Worm (Caenorhabditis elegans): Measurements from ENCODE around the gene best-7.

DNA sequence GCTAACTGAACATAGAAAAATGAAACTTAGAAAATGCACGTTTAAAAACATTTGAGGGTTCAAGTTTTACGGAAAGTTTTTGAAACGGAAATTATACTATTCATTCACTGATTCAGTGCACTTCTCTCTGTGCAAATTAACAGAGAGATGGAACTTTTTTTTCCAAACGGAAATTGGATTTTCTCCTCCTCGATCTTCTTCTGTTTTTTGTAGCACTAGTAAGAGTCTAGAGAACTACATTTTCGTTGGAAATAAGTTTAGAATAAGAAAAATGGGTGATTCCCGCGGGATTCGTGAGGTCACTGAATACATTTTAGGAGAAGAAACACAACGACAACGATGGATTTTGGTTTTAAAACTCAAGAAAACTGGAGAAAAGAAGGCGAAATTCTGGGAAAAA is 5.6 kb upstream of the best-7 start:
- TF ChIP-seq tbx-37 (GFP tag; conservative IDR thresholded peaks at IDR 0.05) (no peak), ama-1 (optimal IDR thresholded peaks at IDR 0.05) (no peak), hmbx-1 (tag; optimal IDR thresholded peaks at IDR 0.05) (no peak), tra-4 (tag; optimal IDR thresholded peaks at IDR 0.05) (no peak), F13C5.2 (tag; optimal IDR thresholded peaks at IDR 0.05) (no peak), flt-1 (GFP tag; IDR thresholded peaks at IDR 0.05) (no peak), scrt-1 (GFP tag; IDR thresholded peaks at IDR 0.05) (no peak)

Data from whole organism, early embryonic.